Fruit fly (Drosophila melanogaster) whole organism, adult: ENCODE measurements around the gene Wdr82.

Source experiments
- CG11617 ChIP-seq: fragments of 200-800 bp; sonication (Bioruptor generic); optimal IDR thresholded peaks from 2 replicates; lab custom pipeline; 2017; ENCODE audit warnings: mild to moderate bottlenecking, missing biosample characterization, missing genetic modification reagents, missing genetic modification characterization
- CG12768 ChIP-seq: fragments of 200-800 bp; sonication (Bioruptor generic); optimal IDR thresholded peaks from 2 replicates; lab custom pipeline; 2017; ENCODE audit warnings: missing biosample characterization, missing genetic modification characterization, mild to moderate bottlenecking, moderate library complexity, missing genetic modification reagents
- CG14711 ChIP-seq: fragments of 200-800 bp; sonication (Bioruptor generic); optimal IDR thresholded peaks from 2 replicates; lab custom pipeline; 2018; ENCODE audit warnings: missing biosample characterization, mild to moderate bottlenecking, missing genetic modification characterization, moderate library complexity
- CG1620 ChIP-seq: fragments of 200-800 bp; sonication (Bioruptor generic); optimal IDR thresholded peaks from 2 replicates; lab custom pipeline; 2016; ENCODE audit warnings: missing biosample characterization, missing genetic modification characterization
- CG33017 ChIP-seq: fragments of 200-800 bp; sonication (Bioruptor generic); optimal IDR thresholded peaks from 2 replicates; lab custom pipeline; 2018; ENCODE audit warnings: missing biosample characterization, mild to moderate bottlenecking, missing genetic modification characterization, moderate library complexity
- CG5204 ChIP-seq: fragments of 200-800 bp; sonication (Bioruptor generic); optimal IDR thresholded peaks from 2 replicates; lab custom pipeline; 2016; ENCODE audit warnings: missing biosample characterization, missing genetic modification characterization
- CG7045 ChIP-seq: fragments of 200-800 bp; sonication (Bioruptor generic); optimal IDR thresholded peaks from 2 replicates; lab custom pipeline; 2017; ENCODE audit warnings: missing biosample characterization, mild to moderate bottlenecking, missing genetic modification characterization
- CG7101 ChIP-seq: fragments of 200-800 bp; sonication (Bioruptor generic); optimal IDR thresholded peaks from 2 replicates; lab custom pipeline; 2018; ENCODE audit warnings: missing biosample characterization, mild to moderate bottlenecking, missing genetic modification characterization, moderate library complexity
- Clk ChIP-seq: fragments of 200-800 bp; sonication (Bioruptor generic); optimal IDR thresholded peaks from 2 replicates; lab custom pipeline; 2017; ENCODE audit warnings: missing biosample characterization, missing genetic modification characterization
- Crg-1 ChIP-seq: fragments of 200-800 bp; sonication (Bioruptor generic); optimal IDR thresholded peaks from 2 replicates; lab custom pipeline; 2016; ENCODE audit warnings: missing biosample characterization, missing genetic modification characterization
- Hr96 ChIP-seq: fragments of 200-800 bp; sonication (Bioruptor generic); optimal IDR thresholded peaks from 2 replicates; lab custom pipeline; 2016; ENCODE audit warnings: missing biosample characterization, missing genetic modification characterization
- Mnt ChIP-seq: fragments of 200-800 bp; sonication (Bioruptor generic); optimal IDR thresholded peaks from 2 replicates; lab custom pipeline; 2016; ENCODE audit warnings: missing biosample characterization, mild to moderate bottlenecking, missing genetic modification characterization
- bab1 ChIP-seq: fragments of 200-800 bp; sonication (Bioruptor generic); optimal IDR thresholded peaks from 3 replicates; lab custom pipeline; 2019; ENCODE audit warnings: missing biosample characterization, mild to moderate bottlenecking, missing genetic modification characterization, moderate library complexity
- cic ChIP-seq: fragments of 200-800 bp; sonication (Bioruptor generic); optimal IDR thresholded peaks from 2 replicates; lab custom pipeline; 2017; ENCODE audit warnings: missing biosample characterization, mild to moderate bottlenecking, missing genetic modification characterization, moderate library complexity
- cnc ChIP-seq, 2 experiments: fragments of >200 bp; optimal IDR thresholded peaks; 2 replicates each; lab custom pipeline; 2017
- kay ChIP-seq: fragments of 200-800 bp; sonication (Bioruptor generic); peaks from one replicate; lab custom pipeline; 2016; ENCODE audit warnings: missing biosample characterization, missing genetic modification characterization, borderline replicate concordance
- ovo ChIP-seq: fragments of 200-800 bp; sonication (Bioruptor generic); optimal IDR thresholded peaks from 2 replicates; lab custom pipeline; 2016; ENCODE audit warnings: missing biosample characterization, missing genetic modification characterization
- pad ChIP-seq: fragments of 200-800 bp; sonication (Bioruptor generic); optimal IDR thresholded peaks from 3 replicates; lab custom pipeline; 2017; ENCODE audit warnings: missing biosample characterization, missing genetic modification characterization, mild to moderate bottlenecking, moderate library complexity, missing genetic modification reagents
- tj ChIP-seq: fragments of 200-800 bp; sonication (Bioruptor generic); optimal IDR thresholded peaks from 3 replicates; lab custom pipeline; 2017; ENCODE audit warnings: missing biosample characterization, mild to moderate bottlenecking, missing genetic modification characterization, moderate library complexity
- toe ChIP-seq: fragments of 200-800 bp; sonication (Bioruptor generic); optimal IDR thresholded peaks from 2 replicates; lab custom pipeline; 2016; ENCODE audit warnings: missing biosample characterization, missing genetic modification characterization

The Wdr82 gene

dm6 chr2L:8393122-8393521 is 18.9 kb downstream of the Wdr82 start, which contains the start of gene Acp29AB:
TSS of gene Acp29AB (minus strand) at chr2L:8393222.
- no peak for TF ChIP-seq CG11617 (GFP tag; lab: Kevin White, UChicago)
- TF ChIP-seq kay, result peak; percentile 62

- TF ChIP-seq toe (GFP tag; lab: Kevin White, UChicago) (no peak), CG5204 (GFP tag; lab: Kevin White, UChicago) (no peak), bab1 (GFP tag; lab: Kevin White, UChicago) (no peak), kay (no peak), CG7101 (tag; lab: Kevin White, UChicago) (no peak), CG7045 (GFP tag; lab: Kevin White, UChicago) (no peak), CG1620 (GFP tag; lab: Kevin White, UChicago) (no peak), cic (GFP tag; lab: Kevin White, UChicago) (no peak), CG11617 (GFP tag; lab: Kevin White, UChicago) (no peak), ovo (GFP tag; lab: Kevin White, UChicago) (no peak), Crg-1 (no peak), Mnt (no peak)
These were observed 19.9 kb downstream of the Wdr82 start, which contains the start of gene lectin-29Ca for dm6 chr2L:8394180-8394579. TSS of gene lectin-29Ca (minus strand) at chr2L:8394280.

dm6 chr2L:8394840-8395239 is 20.6 kb downstream of the Wdr82 start, which contains the start of gene Peritrophin-15b:
TSS of gene Peritrophin-15b (minus strand) at chr2L:8394940.
- TF ChIP-seq bab1 (GFP tag; lab: Kevin White, UChicago) (no peak), CG7045 (GFP tag; lab: Kevin White, UChicago) (no peak), CG1620 (GFP tag; lab: Kevin White, UChicago) (no peak), cic (GFP tag; lab: Kevin White, UChicago) (no peak), Hr96 (no peak), ovo (GFP tag; lab: Kevin White, UChicago) (no peak), CG5204 (GFP tag; lab: Kevin White, UChicago) (no peak), Mnt (no peak), pad (GFP tag; lab: Kevin White, UChicago) (no peak), CG11617 (GFP tag; lab: Kevin White, UChicago) (no peak), CG14711 (no peak), toe (GFP tag; lab: Kevin White, UChicago) (no peak), Crg-1 (no peak), kay (no peak), tj (GFP tag; lab: Kevin White, UChicago) (no peak)

dm6 chr2L:8395996-8396699 is 21.9 kb downstream of the Wdr82 start, which contains the start of the genes Peritrophin-15a and CG13385:
TSS of gene Peritrophin-15a (minus strand) at chr2L:8396096.
TSS of gene CG13385 (plus strand) at chr2L:8396649.
- TF ChIP-seq Mnt (no peak), cnc (optimal IDR thresholded peaks at IDR 0.05; lab: Kevin White, UChicago) (no peak), Crg-1 (no peak), CG1620 (GFP tag; lab: Kevin White, UChicago) (no peak), CG14711 (no peak), CG11617 (GFP tag; lab: Kevin White, UChicago) (no peak), toe (GFP tag; lab: Kevin White, UChicago) (no peak)

- no peak for TF ChIP-seq CG11617 (GFP tag; lab: Kevin White, UChicago)
- no peak for TF ChIP-seq CG12768 (GFP tag; lab: Kevin White, UChicago)
- no peak for TF ChIP-seq CG1620 (GFP tag; lab: Kevin White, UChicago)
- TF ChIP-seq Crg-1, result no peak
- TF ChIP-seq CG7101 (tag; lab: Kevin White, UChicago), result no peak
- TF ChIP-seq CG5204 (GFP tag; lab: Kevin White, UChicago), result no peak
- no peak for TF ChIP-seq ovo (GFP tag; lab: Kevin White, UChicago)
- TF ChIP-seq bab1 (GFP tag; lab: Kevin White, UChicago), result no peak
- TF ChIP-seq Mnt, result no peak
- TF ChIP-seq pad (GFP tag; lab: Kevin White, UChicago), result no peak
- no peak for TF ChIP-seq cic (GFP tag; lab: Kevin White, UChicago)
- TF ChIP-seq Hr96, result no peak
- TF ChIP-seq CG33017 (tag; lab: Kevin White, UChicago), result no peak
These were observed 24.5 kb downstream of the Wdr82 start, which contains the start of gene CG13386 for dm6 chr2L:8398721-8399120. TSS of gene CG13386 (plus strand) at chr2L:8399021.

dm6 chr2L:8399863-8400598 is 25.8 kb downstream of the Wdr82 start, which contains the start of gene CG31898:
TSS of gene CG31898 (plus strand) at chr2L:8400421.
- no peak for TF ChIP-seq CG11617 (GFP tag; lab: Kevin White, UChicago)
- TF ChIP-seq bab1 (GFP tag; lab: Kevin White, UChicago), result peak; percentile 26
- TF ChIP-seq cic (GFP tag; lab: Kevin White, UChicago), result peak; percentile 79

- TF ChIP-seq CG5204 (GFP tag; lab: Kevin White, UChicago), result no peak
- TF ChIP-seq CG7045 (GFP tag; lab: Kevin White, UChicago), result no peak
- TF ChIP-seq kay, result no peak
- no peak for TF ChIP-seq toe (GFP tag; lab: Kevin White, UChicago)
- no peak for TF ChIP-seq Hr96
- no peak for TF ChIP-seq CG1620 (GFP tag; lab: Kevin White, UChicago)
- no peak for TF ChIP-seq ovo (GFP tag; lab: Kevin White, UChicago)
- no peak for TF ChIP-seq pad (GFP tag; lab: Kevin White, UChicago)
- no peak for TF ChIP-seq Clk
- TF ChIP-seq CG11617 (GFP tag; lab: Kevin White, UChicago), result no peak
- no peak for TF ChIP-seq CG7101 (tag; lab: Kevin White, UChicago)
- TF ChIP-seq tj (GFP tag; lab: Kevin White, UChicago), result no peak
- TF ChIP-seq cnc (optimal IDR thresholded peaks at IDR 0.05; lab: Kevin White, UChicago), result no peak
- TF ChIP-seq bab1 (GFP tag; lab: Kevin White, UChicago), result no peak
- TF ChIP-seq Mnt, result no peak
- no peak for TF ChIP-seq CG33017 (tag; lab: Kevin White, UChicago)
These were observed 28.6 kb downstream of the Wdr82 start, which contains the start of gene fy for dm6 chr2L:8402928-8403285. TSS of gene fy (minus strand) at chr2L:8403280.
